Fruit fly (Drosophila melanogaster) S2 (cell line): ENCODE results near the gene Atg18b.

Experiments used
- CG8478 ChIP-seq: fragments of >200 bp; optimal IDR thresholded peaks from 2 replicates; lab custom pipeline; 2018
- CTCF ChIP-seq, 2 experiments: fragments of >200 bp; optimal IDR thresholded peaks; 2 replicates each; lab custom pipeline; 2018

- TF ChIP-seq CG8478 (no peak), CTCF (optimal IDR thresholded peaks at IDR 0.05; lab: Kevin White, UChicago) (no peak)
Measured at dm6 chr2L:21245093-21245736, 24.8 kb upstream of the Atg18b start.
